Worm (Caenorhabditis elegans) whole organism, L4 larva: ENCODE results near the gene glb-17.

Experiments used
- F44E2.7 ChIP-seq: fragments of 200-800 bp; sonication (Bioruptor generic); IDR thresholded peaks from 2 replicates; pipeline ENCODE4 v2.1.2; 2022; ENCODE audit warnings: missing genetic modification characterization, missing compliant biosample characterization
- T26A8.4 ChIP-seq: fragments of 200-800 bp; sonication (Bioruptor generic); IDR thresholded peaks from 2 replicates; pipeline ENCODE4 v1.3.6; 2022; ENCODE audit warnings: missing genetic modification characterization, missing compliant biosample characterization
- Y5F2A.4 ChIP-seq: fragments of 200-800 bp; sonication (Bioruptor generic); optimal IDR thresholded peaks from 2 replicates; lab custom pipeline; 2018; ENCODE audit warnings: mild to moderate bottlenecking, missing genetic modification characterization, missing compliant biosample characterization
- ZK337.2 ChIP-seq: fragments of 200-800 bp; sonication (Bioruptor generic); IDR thresholded peaks from 2 replicates; pipeline ENCODE4 v1.3.6; 2022; ENCODE audit warnings: missing genetic modification reagents, missing genetic modification characterization, missing compliant biosample characterization
- aha-1 ChIP-seq: fragments of 150-350 bp; peaks from one replicate; lab custom pipeline; 2014; ENCODE audit warnings: missing biosample characterization, missing genetic modification characterization
- arid-1 ChIP-seq: fragments of 200-800 bp; sonication (Bioruptor generic); conservative IDR thresholded peaks from 2 replicates; pipeline ENCODE4 v1.3.6; 2022; ENCODE audit warnings: missing genetic modification reagents, missing genetic modification characterization, missing compliant biosample characterization
- ceh-28 ChIP-seq: fragments of 150-350 bp; optimal IDR thresholded peaks from 2 replicates; lab custom pipeline; 2014; ENCODE audit warnings: missing biosample characterization, missing genetic modification reagents, missing genetic modification characterization
- ceh-32 ChIP-seq: sonication (generic microtip); optimal IDR thresholded peaks from 2 replicates; lab custom pipeline; 2016; ENCODE audit warnings: mild to moderate bottlenecking, missing genetic modification characterization, missing compliant biosample characterization; ENCODE audit not compliant: poor library complexity
- ceh-44 ChIP-seq: fragments of 200-800 bp; sonication (Bioruptor generic); IDR thresholded peaks from 2 replicates; pipeline ENCODE4 v1.3.6; 2022; ENCODE audit warnings: missing genetic modification reagents, missing genetic modification characterization, missing compliant biosample characterization
- ces-1 ChIP-seq: fragments of 150-350 bp; sonication (generic microtip); optimal IDR thresholded peaks from 4 replicates; lab custom pipeline; 2014; ENCODE audit warnings: missing biosample characterization, missing genetic modification reagents, missing genetic modification characterization
- daf-16 ChIP-seq, 3 experiments: sonication (generic microtip); optimal IDR thresholded peaks; 2 replicates each; lab custom pipeline; 2016 to 2017; ENCODE audit warnings: missing genetic modification characterization in 3 of 3, missing genetic modification reagents in 3 of 3, mild to moderate bottlenecking in 2 of 3, missing compliant biosample characterization in 2 of 3, missing biosample characterization in 1 of 3, moderate library complexity in 1 of 3
- daf-19 ChIP-seq: fragments of 200-800 bp; sonication (Bioruptor generic); conservative IDR thresholded peaks from 2 replicates; pipeline ENCODE4 v1.3.6; 2022; ENCODE audit warnings: missing genetic modification characterization, missing compliant biosample characterization
- dmd-6 ChIP-seq: fragments of 200-800 bp; sonication (Bioruptor generic); IDR thresholded peaks from 2 replicates; pipeline ENCODE4 v1.3.6; 2022; ENCODE audit warnings: missing genetic modification reagents, missing genetic modification characterization, missing compliant biosample characterization
- dmd-8 ChIP-seq: fragments of 200-800 bp; sonication (Bioruptor generic); IDR thresholded peaks from 2 replicates; pipeline ENCODE4 v1.3.6; 2022; ENCODE audit warnings: missing genetic modification characterization, missing compliant biosample characterization
- dmd-9 ChIP-seq: fragments of 200-800 bp; sonication (Bioruptor generic); IDR thresholded peaks from 2 replicates; pipeline ENCODE4 v1.3.6; 2022; ENCODE audit warnings: missing genetic modification reagents, missing genetic modification characterization, missing compliant biosample characterization
- dpl-1 ChIP-seq: fragments of 150-350 bp; optimal IDR thresholded peaks from 2 replicates; lab custom pipeline; 2014; ENCODE audit warnings: missing biosample characterization, missing genetic modification reagents, missing genetic modification characterization
- duxl-1 ChIP-seq: sonication (generic microtip); optimal IDR thresholded peaks from 2 replicates; lab custom pipeline; 2016; ENCODE audit warnings: mild to moderate bottlenecking, missing genetic modification characterization, moderate library complexity, missing compliant biosample characterization; ENCODE audit not compliant: poor library complexity
- dve-1 ChIP-seq: sonication (generic microtip); optimal IDR thresholded peaks from 2 replicates; lab custom pipeline; 2017; ENCODE audit warnings: antibody characterized with exemption, mild to moderate bottlenecking, missing genetic modification characterization, missing compliant biosample characterization; ENCODE audit not compliant: insufficient read depth
- egl-43 ChIP-seq: fragments of 200-800 bp; sonication (Bioruptor generic); IDR thresholded peaks from 2 replicates; pipeline ENCODE4 v1.3.6; 2022; ENCODE audit warnings: missing genetic modification reagents, missing genetic modification characterization, missing compliant biosample characterization
- fos-1 ChIP-seq: fragments of 150-350 bp; optimal IDR thresholded peaks from 2 replicates; lab custom pipeline; 2014; ENCODE audit warnings: missing biosample characterization, missing genetic modification characterization
- hlh-11 ChIP-seq: fragments of 200-800 bp; sonication (Bioruptor generic); optimal IDR thresholded peaks from 2 replicates; lab custom pipeline; 2018; ENCODE audit warnings: mild to moderate bottlenecking, missing genetic modification characterization, missing compliant biosample characterization
- hlh-30 ChIP-seq: sonication (generic microtip); optimal IDR thresholded peaks from 2 replicates; lab custom pipeline; 2017; ENCODE audit warnings: antibody characterized with exemption, mild to moderate bottlenecking, missing genetic modification characterization, missing compliant biosample characterization; ENCODE audit not compliant: insufficient read depth
- lin-15B ChIP-seq: fragments of 150-350 bp; sonication (generic microtip); optimal IDR thresholded peaks from 3 replicates; lab custom pipeline; 2014; ENCODE audit warnings: missing biosample characterization, missing genetic modification characterization
- lin-38 ChIP-seq: fragments of 200-800 bp; sonication (Bioruptor generic); IDR thresholded peaks from 2 replicates; pipeline ENCODE4 v1.3.6; 2022; ENCODE audit warnings: missing genetic modification reagents, missing genetic modification characterization, missing compliant biosample characterization
- lsy-2 ChIP-seq, 2 experiments: fragments of 150-350 bp in 1 of 2; sonication (generic microtip) in 1 of 2; optimal IDR thresholded peaks; 2 replicates each; lab custom pipeline; 2014 to 2017; ENCODE audit warnings: missing biosample characterization in 2 of 2, missing genetic modification characterization in 2 of 2
- madf-9 ChIP-seq: fragments of 200-800 bp; sonication (Bioruptor generic); conservative IDR thresholded peaks from 2 replicates; pipeline ENCODE4 v1.3.6; 2022; ENCODE audit warnings: missing genetic modification reagents, missing genetic modification characterization, missing compliant biosample characterization
- mdl-1 ChIP-seq, 2 experiments: fragments of 150-350 bp in 1 of 2; sonication (generic microtip) in 1 of 2; optimal IDR thresholded peaks; 2 replicates each; lab custom pipeline; 2014 to 2017; ENCODE audit warnings: missing biosample characterization in 2 of 2, missing genetic modification characterization in 2 of 2
- mes-2 ChIP-seq: sonication (generic microtip); optimal IDR thresholded peaks from 2 replicates; lab custom pipeline; 2016; ENCODE audit warnings: missing genotype, mild to moderate bottlenecking, missing genetic modification characterization, missing compliant biosample characterization; ENCODE audit not compliant: poor library complexity, severe bottlenecking
- mxl-3 ChIP-seq: fragments of 200-800 bp; sonication (Bioruptor generic); optimal IDR thresholded peaks from 2 replicates; lab custom pipeline; 2018; ENCODE audit warnings: mild to moderate bottlenecking, missing genetic modification characterization, missing compliant biosample characterization
- nhr-10 ChIP-seq: fragments of 150-350 bp; optimal IDR thresholded peaks from 2 replicates; lab custom pipeline; 2014; ENCODE audit warnings: missing biosample characterization, missing genetic modification characterization
- nhr-25 ChIP-seq: sonication (generic microtip); optimal IDR thresholded peaks from 2 replicates; lab custom pipeline; 2017; ENCODE audit warnings: missing genetic modification characterization, mild to moderate bottlenecking, missing compliant biosample characterization, antibody characterized with exemption, moderate library complexity, borderline replicate concordance; ENCODE audit not compliant: insufficient read depth
- nhr-28 ChIP-seq: fragments of 150-350 bp; optimal IDR thresholded peaks from 2 replicates; lab custom pipeline; 2014; ENCODE audit warnings: missing biosample characterization, missing genetic modification characterization
- nhr-6 ChIP-seq: fragments of 150-350 bp; optimal IDR thresholded peaks from 2 replicates; lab custom pipeline; 2014; ENCODE audit warnings: missing biosample characterization, missing genetic modification characterization
- nhr-77 ChIP-seq: fragments of 150-350 bp; optimal IDR thresholded peaks from 2 replicates; lab custom pipeline; 2014; ENCODE audit warnings: missing biosample characterization, missing genetic modification characterization
- php-3 ChIP-seq: fragments of 200-800 bp; sonication (Bioruptor generic); IDR thresholded peaks from 2 replicates; pipeline ENCODE4 v1.3.6; 2022; ENCODE audit warnings: missing genetic modification reagents, missing genetic modification characterization, missing compliant biosample characterization
- pqm-1 ChIP-seq: sonication (generic microtip); optimal IDR thresholded peaks from 2 replicates; lab custom pipeline; 2017; ENCODE audit warnings: missing biosample characterization, missing genetic modification characterization
- rbr-2 ChIP-seq: sonication (generic microtip); optimal IDR thresholded peaks from 2 replicates; lab custom pipeline; 2016; ENCODE audit warnings: missing genotype, missing genetic modification characterization, missing compliant biosample characterization
- skn-1 ChIP-seq: fragments of 150-350 bp; optimal IDR thresholded peaks from 2 replicates; lab custom pipeline; 2014; ENCODE audit warnings: missing biosample characterization, missing genetic modification characterization
- snpc-1.2 ChIP-seq: fragments of 200-800 bp; sonication (Bioruptor generic); IDR thresholded peaks from 2 replicates; pipeline ENCODE4 v1.3.6; 2022; ENCODE audit warnings: missing genetic modification reagents, missing genetic modification characterization, missing compliant biosample characterization
- tag-97 ChIP-seq: fragments of 200-800 bp; sonication (Bioruptor generic); IDR thresholded peaks from 2 replicates; pipeline ENCODE4 v1.3.6; 2022; ENCODE audit warnings: missing genetic modification characterization, missing compliant biosample characterization
- tra-1 ChIP-seq: fragments of 200-800 bp; sonication (Bioruptor generic); IDR thresholded peaks from 2 replicates; pipeline ENCODE4 v1.3.6; 2022; ENCODE audit warnings: missing genetic modification reagents, missing genetic modification characterization, missing compliant biosample characterization
- unc-39 ChIP-seq: sonication (generic microtip); optimal IDR thresholded peaks from 2 replicates; lab custom pipeline; 2017; ENCODE audit warnings: missing biosample characterization, missing genetic modification characterization
- unc-62 ChIP-seq, 3 experiments: fragments of 150-350 bp in 1 of 3; sonication (generic microtip); optimal IDR thresholded peaks in 2 of 3; peaks in 1 of 3; 1 replicate in 1 of 3; 2 replicates in 2 of 3; lab custom pipeline; 2014 to 2017; ENCODE audit warnings: missing biosample characterization in 3 of 3, missing genetic modification characterization in 3 of 3, missing genetic modification reagents in 3 of 3, missing genotype in 1 of 3

The glb-17 gene

DNA sequence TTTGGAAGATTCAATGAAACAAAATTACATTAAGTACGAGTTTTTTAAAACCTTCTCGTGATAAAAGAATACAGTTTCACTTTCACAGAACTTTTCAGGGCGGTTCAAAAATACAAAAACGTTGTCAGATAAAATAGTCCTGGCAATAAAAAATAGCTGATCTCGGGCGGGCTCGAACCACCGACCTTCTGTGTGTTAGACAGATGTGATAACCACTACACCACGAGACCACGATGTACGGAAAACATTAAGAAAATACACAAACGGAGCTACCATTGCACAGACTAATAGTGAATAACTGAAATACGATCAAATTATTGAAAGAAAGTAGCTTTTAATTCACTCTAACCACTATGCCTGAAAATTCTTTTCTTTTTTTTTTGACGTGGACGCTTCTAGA is 15.9 kb downstream of the glb-17 start (continued):
- TF ChIP-seq lin-38 (GFP tag; lab: Robert Waterston, UW) (peak; percentile 64), dve-1 (peak; percentile 69), nhr-6 (tag; lab: Kevin White, UChicago) (peak; percentile 36), ceh-44 (GFP tag; lab: Robert Waterston, UW) (no peak), madf-9 (GFP tag; lab: Robert Waterston, UW) (peak; percentile 44; the same call in 1 of the 2 replicates), arid-1 (GFP tag; lab: Robert Waterston, UW) (peak; percentile 69; the same call in 1 of the 2 replicates), tra-1 (GFP tag; lab: Robert Waterston, UW) (peak; percentile 74), php-3 (GFP tag; lab: Robert Waterston, UW) (0 out of 2 replicates have a peak, but pooled peaks have one; percentile 27), T26A8.4 (GFP tag; lab: Robert Waterston, UW) (peak; percentile 61), dmd-9 (GFP tag; lab: Robert Waterston, UW) (0 out of 2 replicates have a peak, but pooled peaks have one; percentile 49), duxl-1 (no peak), lin-15B (tag; lab: Kevin White, UChicago) (no peak), dmd-8 (GFP tag; lab: Robert Waterston, UW) (peak; percentile 81), F44E2.7 (0 out of 2 replicates have a peak, but pooled peaks have one; percentile 18), Y5F2A.4 (no peak), nhr-28 (tag; lab: Kevin White, UChicago) (no peak), egl-43 (GFP tag; lab: Robert Waterston, UW) (peak; percentile 76; the same call in 1 of the 2 replicates), tag-97 (GFP tag; lab: Robert Waterston, UW) (0 out of 2 replicates have a peak, but pooled peaks have one; percentile 22), mxl-3 (GFP tag; lab: Kevin White, UChicago) (no peak), ZK337.2 (GFP tag; lab: Robert Waterston, UW) (no peak), ces-1 (no peak), snpc-1.2 (no peak), daf-19 (GFP tag; lab: Robert Waterston, UW) (peak; percentile 67; the same call in 1 of the 2 replicates), fos-1 (no peak), unc-39 (no peak)

- no peak for TF ChIP-seq lin-15B (tag; lab: Kevin White, UChicago)
- TF ChIP-seq aha-1 (tag; lab: Kevin White, UChicago): peak; percentile 65
Observed at ce11 chrX:9556038-9556437, 20.8 kb downstream of the glb-17 start.

DNA sequence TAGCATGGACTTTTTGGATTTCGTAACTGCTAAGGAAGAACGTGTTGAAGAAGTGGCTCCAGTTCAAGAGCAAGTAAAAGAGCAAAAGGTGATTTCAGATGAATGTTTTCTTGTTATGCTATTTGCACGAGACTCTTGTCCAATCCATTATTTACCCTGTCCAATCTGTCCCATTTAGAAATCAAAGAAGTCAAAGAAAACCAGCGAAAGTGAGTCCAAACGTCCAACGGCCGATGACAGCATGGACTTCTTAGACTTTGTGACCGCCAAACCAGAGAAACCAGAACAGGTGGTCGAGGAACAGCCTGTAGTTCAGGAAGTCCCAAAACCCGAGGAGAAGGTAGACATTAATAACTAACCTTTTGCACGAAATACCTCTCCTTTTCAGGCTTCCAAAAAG is 21.6 kb downstream of the glb-17 start:
- TF ChIP-seq unc-62 (GFP tag; optimal IDR thresholded peaks at IDR 0.05 in 1 of 2; lab: Kevin White, UChicago): peak in 1 of 2 experiments; percentile 56
- TF ChIP-seq unc-62 (tag; optimal IDR thresholded peaks at IDR 0.05; lab: Kevin White, UChicago): no peak
- TF ChIP-seq ceh-32 (tag; lab: Kevin White, UChicago): no peak
- TF ChIP-seq, all 104 proteins: peak for 1

DNA sequence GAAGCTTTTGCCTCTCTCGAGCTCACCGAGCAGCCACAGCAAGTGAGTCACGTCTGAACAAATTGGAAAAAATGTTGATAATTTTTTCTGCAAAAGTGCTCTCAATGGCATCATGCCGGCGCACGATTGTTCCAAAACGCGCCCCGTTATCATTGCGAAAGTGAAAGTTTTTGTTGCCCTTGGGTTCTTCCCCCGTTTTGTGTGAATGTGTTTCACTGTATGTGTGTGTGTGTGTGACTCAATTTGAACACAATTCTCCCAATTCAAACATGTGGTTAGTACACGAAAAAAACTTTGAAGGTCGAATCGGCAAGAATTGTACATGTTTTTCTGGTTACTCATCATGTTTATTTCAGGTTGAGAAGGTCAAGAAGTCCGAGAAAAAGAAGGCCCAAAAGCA is 23.7 kb downstream of the glb-17 start:
- peak; percentile 76 for TF ChIP-seq dve-1
- peak in 1 of 2 experiments; percentile 83 for TF ChIP-seq mdl-1 (tag; optimal IDR thresholded peaks at IDR 0.05; lab: Kevin White, UChicago)
- peak; percentile 37 for TF ChIP-seq mes-2 (tag; lab: Kevin White, UChicago)
- TF ChIP-seq nhr-25: peak; percentile 86
- peak; percentile 80 for TF ChIP-seq mxl-3 (GFP tag; lab: Kevin White, UChicago)
- TF ChIP-seq daf-19 (GFP tag; lab: Robert Waterston, UW): no peak
- TF ChIP-seq nhr-10 (tag; lab: Kevin White, UChicago): peak; percentile 6
- TF ChIP-seq skn-1 (tag; lab: Kevin White, UChicago): no peak
- peak; percentile 94 for TF ChIP-seq aha-1 (tag; lab: Kevin White, UChicago)
- TF ChIP-seq nhr-28 (tag; lab: Kevin White, UChicago): peak; percentile 98
- TF ChIP-seq dpl-1 (GFP tag; lab: Kevin White, UChicago): peak; percentile 10
- no peak for TF ChIP-seq daf-16 (GFP tag; optimal IDR thresholded peaks at IDR 0.05; lab: Kevin White, UChicago)
- peak; percentile 80 for TF ChIP-seq daf-16 (tag; optimal IDR thresholded peaks at IDR 0.05; lab: Kevin White, UChicago)
- TF ChIP-seq pqm-1 (tag; lab: Kevin White, UChicago): peak; percentile 79
- peak; percentile 83 for TF ChIP-seq nhr-77 (tag; lab: Kevin White, UChicago)
- peak; percentile 80 for TF ChIP-seq hlh-11
- TF ChIP-seq dmd-6 (GFP tag; lab: Robert Waterston, UW): peak; percentile 89
- no peak for TF ChIP-seq ceh-28 (tag; lab: Kevin White, UChicago)
- TF ChIP-seq lsy-2 (tag; optimal IDR thresholded peaks at IDR 0.05; lab: Kevin White, UChicago): peak in 1 of 2 experiments; percentile 55
- TF ChIP-seq rbr-2 (tag; lab: Kevin White, UChicago): no peak
- peak in 1 of 2 experiments; percentile 88 for TF ChIP-seq unc-62 (GFP tag; optimal IDR thresholded peaks at IDR 0.05 in 1 of 2; lab: Kevin White, UChicago)
- no peak for TF ChIP-seq unc-62 (tag; optimal IDR thresholded peaks at IDR 0.05; lab: Kevin White, UChicago)
- TF ChIP-seq hlh-30 (tag; lab: Kevin White, UChicago): peak; percentile 81
